Worm (Caenorhabditis elegans): ENCODE data around the gene try-5.

DNA sequence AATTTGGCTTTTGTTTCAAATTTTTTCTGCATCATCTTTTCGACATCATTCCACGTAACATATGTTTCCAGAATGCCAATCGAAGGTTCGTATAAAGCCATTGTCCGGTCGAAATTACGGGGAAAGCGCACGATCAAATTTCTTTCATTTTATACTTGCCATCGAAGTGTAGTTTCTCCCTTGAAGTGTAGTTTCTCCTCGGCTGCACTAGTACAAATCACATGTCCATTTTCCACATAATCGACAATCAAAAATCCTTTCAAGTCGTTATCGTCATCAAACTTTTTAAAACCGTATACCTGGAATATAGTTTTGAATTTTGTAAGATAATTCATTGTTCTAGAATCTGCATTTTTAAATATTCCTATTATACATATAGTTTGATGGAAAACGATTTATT lies 28.5 kb downstream of the try-5 start, which contains the start of gene E02C12.9:
- no peak for TF ChIP-seq nhr-11 (tag; optimal IDR thresholded peaks at IDR 0.05)
- no peak for TF ChIP-seq fkh-10 (GFP tag; optimal IDR thresholded peaks at IDR 0.05)
- no peak for TF ChIP-seq zip-4 (GFP tag; optimal IDR thresholded peaks at IDR 0.05)
- TF ChIP-seq aha-1 (tag; optimal IDR thresholded peaks at IDR 0.05), result no peak
- no peak for TF ChIP-seq snpc-4 (tag; optimal IDR thresholded peaks at IDR 0.05)

Data from whole organism, L1 larva.